Worm (Caenorhabditis elegans) whole organism, young adult: Measurements from ENCODE around the gene rdl-1.
A peak's percentile ranks its signal among the peaks of the same experiment; 100 is the strongest.

ENCODE experiments used
- B0261.1 ChIP-seq: sonication (generic microtip); optimal IDR thresholded peaks from 2 replicates; lab custom pipeline; 2016; ENCODE audit warnings: mild to moderate bottlenecking, missing genetic modification characterization, moderate library complexity, missing compliant biosample characterization
- B0336.3 ChIP-seq: fragments of 200-800 bp; sonication (Bioruptor generic); IDR thresholded peaks from 2 replicates; pipeline ENCODE4 v1.3.6; 2022; ENCODE audit warnings: missing genetic modification characterization, missing compliant biosample characterization
- C17E4.6 ChIP-seq: fragments of 200-800 bp; sonication (Bioruptor generic); IDR thresholded peaks from 2 replicates; pipeline ENCODE4 v1.3.6; 2022; ENCODE audit warnings: missing genetic modification reagents, missing genetic modification characterization, missing compliant biosample characterization
- D2030.7 ChIP-seq: fragments of 200-800 bp; sonication (Bioruptor generic); IDR thresholded peaks from 2 replicates; pipeline ENCODE4 v1.3.6; 2022; ENCODE audit warnings: missing genetic modification reagents, missing genetic modification characterization, missing compliant biosample characterization
- F23B12.7 ChIP-seq: sonication (generic microtip); optimal IDR thresholded peaks from 2 replicates; lab custom pipeline; 2017; ENCODE audit warnings: missing genetic modification characterization, mild to moderate bottlenecking, missing compliant biosample characterization, antibody characterized with exemption, moderate library complexity; ENCODE audit not compliant: insufficient read depth
- F33H1.4 ChIP-seq: fragments of 200-800 bp; sonication (Bioruptor generic); IDR thresholded peaks from 2 replicates; pipeline ENCODE4 v1.3.6; 2022; ENCODE audit warnings: missing genetic modification reagents, missing genetic modification characterization, missing compliant biosample characterization
- F37B4.10 ChIP-seq: fragments of 200-800 bp; sonication (Bioruptor generic); IDR thresholded peaks from 2 replicates; pipeline ENCODE4 v1.3.6; 2022; ENCODE audit warnings: missing genetic modification characterization, missing compliant biosample characterization
- F52B5.7 ChIP-seq: sonication (generic microtip); optimal IDR thresholded peaks from 2 replicates; lab custom pipeline; 2016; ENCODE audit warnings: mild to moderate bottlenecking, missing genetic modification characterization, missing compliant biosample characterization
- F55B11.4 ChIP-seq: sonication (generic microtip); optimal IDR thresholded peaks from 2 replicates; lab custom pipeline; 2016; ENCODE audit warnings: missing compliant biosample characterization, missing genetic modification characterization, borderline replicate concordance; ENCODE audit not compliant: insufficient read depth
- F57A8.1 ChIP-seq: fragments of 200-800 bp; sonication (Bioruptor generic); optimal IDR thresholded peaks from 2 replicates; lab custom pipeline; 2018; ENCODE audit warnings: mild to moderate bottlenecking, missing genetic modification characterization, moderate library complexity, missing compliant biosample characterization
- K11D2.4 ChIP-seq: fragments of 200-800 bp; sonication (Bioruptor generic); IDR thresholded peaks from 2 replicates; pipeline ENCODE4 v1.3.6; 2022; ENCODE audit warnings: missing genetic modification reagents, missing genetic modification characterization, missing compliant biosample characterization
- Y53F4B.3 ChIP-seq: fragments of 200-800 bp; sonication (Bioruptor generic); IDR thresholded peaks from 2 replicates; pipeline ENCODE4 v1.3.6; 2022; ENCODE audit warnings: missing genetic modification reagents, missing genetic modification characterization, missing compliant biosample characterization
- Y53G8AR.9 ChIP-seq: fragments of 200-800 bp; sonication (Bioruptor generic); conservative IDR thresholded peaks from 2 replicates; pipeline ENCODE4 v1.3.6; 2022; ENCODE audit warnings: missing genetic modification reagents, missing genetic modification characterization, missing compliant biosample characterization
- Y56A3A.18 ChIP-seq: fragments of 200-800 bp; sonication (Bioruptor generic); IDR thresholded peaks from 2 replicates; pipeline ENCODE4 v1.3.6; 2022; ENCODE audit warnings: missing genetic modification reagents, missing genetic modification characterization, missing compliant biosample characterization
- Y79H2A.3 ChIP-seq: fragments of 200-800 bp; sonication (Bioruptor generic); conservative IDR thresholded peaks from 2 replicates; pipeline ENCODE4 v1.3.6; 2022; ENCODE audit warnings: missing genetic modification reagents, missing genetic modification characterization, missing compliant biosample characterization
- Y95B8A.8 ChIP-seq: fragments of 200-800 bp; sonication (Bioruptor generic); IDR thresholded peaks from 2 replicates; pipeline ENCODE4 v1.3.6; 2022; ENCODE audit warnings: missing genetic modification reagents, missing genetic modification characterization, missing compliant biosample characterization
- akir-1 ChIP-seq: fragments of 200-800 bp; sonication (Bioruptor generic); optimal IDR thresholded peaks from 2 replicates; lab custom pipeline; 2018; ENCODE audit warnings: mild to moderate bottlenecking, missing genetic modification characterization, moderate library complexity, missing compliant biosample characterization
- attf-3 ChIP-seq: fragments of 200-800 bp; sonication (Bioruptor generic); conservative IDR thresholded peaks from 2 replicates; pipeline ENCODE4 v1.3.6; 2022; ENCODE audit warnings: missing genetic modification reagents, missing genetic modification characterization, missing compliant biosample characterization
- cebp-2 ChIP-seq: fragments of 200-800 bp; sonication (Bioruptor generic); IDR thresholded peaks from 2 replicates; pipeline ENCODE4 v1.3.6; 2022; ENCODE audit warnings: missing genetic modification characterization, missing compliant biosample characterization
- dpff-1 ChIP-seq: sonication (generic microtip); optimal IDR thresholded peaks from 2 replicates; lab custom pipeline; 2017; ENCODE audit warnings: mild to moderate bottlenecking, missing genetic modification characterization, missing compliant biosample characterization
- egl-18 ChIP-seq: fragments of 200-800 bp; sonication (Bioruptor generic); IDR thresholded peaks from 2 replicates; pipeline ENCODE4 v1.3.6; 2022; ENCODE audit warnings: missing genetic modification reagents, missing genetic modification characterization, missing compliant biosample characterization
- egl-44 ChIP-seq: fragments of 200-800 bp; sonication (Bioruptor generic); IDR thresholded peaks from 2 replicates; pipeline ENCODE4 v1.3.6; 2022; ENCODE audit warnings: missing genetic modification reagents, missing genetic modification characterization, missing compliant biosample characterization
- hlh-12 ChIP-seq: sonication (generic microtip); optimal IDR thresholded peaks from 2 replicates; lab custom pipeline; 2016; ENCODE audit warnings: missing genetic modification characterization, missing compliant biosample characterization
- hmg-1.2 ChIP-seq: fragments of 200-800 bp; sonication (Bioruptor generic); IDR thresholded peaks from 2 replicates; pipeline ENCODE4 v1.3.6; 2022; ENCODE audit warnings: missing genetic modification reagents, missing genetic modification characterization, missing compliant biosample characterization
- hmg-20 ChIP-seq: fragments of 200-800 bp; sonication (Bioruptor generic); IDR thresholded peaks from 2 replicates; pipeline ENCODE4 v1.3.6; 2022; ENCODE audit warnings: missing genetic modification reagents, missing genetic modification characterization, missing compliant biosample characterization
- lin-54 ChIP-seq: fragments of 200-800 bp; sonication (Bioruptor generic); optimal IDR thresholded peaks from 2 replicates; lab custom pipeline; 2018; ENCODE audit warnings: mild to moderate bottlenecking, missing genetic modification characterization, missing compliant biosample characterization
- lsy-27 ChIP-seq: sonication (generic microtip); optimal IDR thresholded peaks from 2 replicates; lab custom pipeline; 2017; ENCODE audit warnings: missing genetic modification characterization, mild to moderate bottlenecking, missing compliant biosample characterization, antibody characterized with exemption, missing genotype, borderline replicate concordance; ENCODE audit not compliant: insufficient read depth
- madf-6 ChIP-seq: fragments of 200-800 bp; sonication (Bioruptor generic); IDR thresholded peaks from 2 replicates; pipeline ENCODE4 v1.3.6; 2022; ENCODE audit warnings: missing genetic modification reagents, missing genetic modification characterization, missing compliant biosample characterization
- madf-8 ChIP-seq: fragments of 200-800 bp; sonication (Bioruptor generic); conservative IDR thresholded peaks from 2 replicates; pipeline ENCODE4 v1.3.6; 2022; ENCODE audit warnings: missing genetic modification reagents, missing genetic modification characterization, missing compliant biosample characterization
- nfya-1 ChIP-seq: sonication (generic microtip); optimal IDR thresholded peaks from 2 replicates; lab custom pipeline; 2017; ENCODE audit warnings: antibody characterized with exemption, missing compliant biosample characterization, missing genetic modification characterization, borderline replicate concordance; ENCODE audit not compliant: insufficient read depth
- nfyb-1 ChIP-seq: fragments of 200-800 bp; sonication (Bioruptor generic); IDR thresholded peaks from 2 replicates; pipeline ENCODE4 v1.3.6; 2022; ENCODE audit warnings: missing genetic modification reagents, missing genetic modification characterization, missing compliant biosample characterization
- nhr-120 ChIP-seq: fragments of 200-800 bp; sonication (Bioruptor generic); IDR thresholded peaks from 2 replicates; pipeline ENCODE4 v1.3.6; 2022; ENCODE audit warnings: missing genetic modification characterization, missing compliant biosample characterization
- nhr-80 ChIP-seq: sonication (generic microtip); optimal IDR thresholded peaks from 2 replicates; lab custom pipeline; 2016; ENCODE audit warnings: missing genetic modification characterization, missing compliant biosample characterization
- nhr-90 ChIP-seq: sonication (generic microtip); optimal IDR thresholded peaks from 2 replicates; lab custom pipeline; 2016; ENCODE audit warnings: missing genotype, mild to moderate bottlenecking, missing genetic modification characterization, missing compliant biosample characterization
- rcor-1 ChIP-seq: fragments of 200-800 bp; sonication (Bioruptor generic); IDR thresholded peaks from 2 replicates; pipeline ENCODE4 v1.3.6; 2022; ENCODE audit warnings: missing genetic modification reagents, missing genetic modification characterization, missing compliant biosample characterization
- repo-1 ChIP-seq: sonication (generic microtip); optimal IDR thresholded peaks from 2 replicates; lab custom pipeline; 2017; ENCODE audit warnings: mild to moderate bottlenecking, missing genetic modification characterization, missing compliant biosample characterization
- sdz-38 ChIP-seq: sonication (generic microtip); optimal IDR thresholded peaks from 2 replicates; lab custom pipeline; 2016; ENCODE audit warnings: missing genotype, missing genetic modification characterization, missing compliant biosample characterization
- snpc-1.3 ChIP-seq: sonication (generic microtip); optimal IDR thresholded peaks from 2 replicates; lab custom pipeline; 2017; ENCODE audit warnings: missing genetic modification characterization, mild to moderate bottlenecking, missing compliant biosample characterization, antibody characterized with exemption, moderate library complexity, missing genotype, missing genetic modification reagents; ENCODE audit not compliant: insufficient read depth
- snpc-3.4 ChIP-seq: sonication (generic microtip); optimal IDR thresholded peaks from 2 replicates; lab custom pipeline; 2017; ENCODE audit warnings: missing genetic modification characterization, mild to moderate bottlenecking, missing compliant biosample characterization, antibody characterized with exemption, moderate library complexity, missing genotype, missing genetic modification reagents
- sptf-2 ChIP-seq: fragments of 200-800 bp; sonication (Bioruptor generic); optimal IDR thresholded peaks from 2 replicates; lab custom pipeline; 2018; ENCODE audit warnings: mild to moderate bottlenecking, missing genetic modification characterization, missing compliant biosample characterization
- tbx-9 ChIP-seq: sonication (generic microtip); optimal IDR thresholded peaks from 2 replicates; lab custom pipeline; 2016; ENCODE audit warnings: borderline replicate concordance, missing genetic modification characterization, inconsistent platforms, missing compliant biosample characterization
- tlf-1 ChIP-seq: fragments of 200-800 bp; sonication (Bioruptor generic); optimal IDR thresholded peaks from 2 replicates; lab custom pipeline; 2018; ENCODE audit warnings: mild to moderate bottlenecking, missing genetic modification characterization, missing compliant biosample characterization
- xnd-1 ChIP-seq: sonication (generic microtip); optimal IDR thresholded peaks from 2 replicates; lab custom pipeline; 2016; ENCODE audit warnings: missing genotype, missing genetic modification reagents, missing genetic modification characterization, missing compliant biosample characterization
- zfh-2 ChIP-seq: fragments of 200-800 bp; sonication (Bioruptor generic); conservative IDR thresholded peaks from 2 replicates; pipeline ENCODE4 v1.3.6; 2022; ENCODE audit warnings: missing genetic modification reagents, missing genetic modification characterization, missing compliant biosample characterization
- ztf-26 ChIP-seq: sonication (generic microtip); optimal IDR thresholded peaks from 2 replicates; lab custom pipeline; 2017; ENCODE audit warnings: missing genetic modification characterization, missing compliant biosample characterization
- ztf-28 ChIP-seq: fragments of 200-800 bp; sonication (Bioruptor generic); IDR thresholded peaks from 2 replicates; pipeline ENCODE4 v1.3.6; 2022; ENCODE audit warnings: missing genetic modification reagents, missing genetic modification characterization, missing compliant biosample characterization
- ztf-6 ChIP-seq: fragments of 200-800 bp; sonication (Bioruptor generic); IDR thresholded peaks from 2 replicates; pipeline ENCODE4 v1.3.6; 2022; ENCODE audit warnings: missing genetic modification reagents, missing genetic modification characterization, missing compliant biosample characterization

The rdl-1 gene

ce11 chrIV:7796432-7797113, 26.5 kb upstream of the rdl-1 start, which contains the start of gene sgo-1 (continued):
- TF ChIP-seq nfya-1 (tag; lab: Kevin White, UChicago) (no peak), madf-8 (peak; percentile 98), lin-54 (peak; percentile 91), Y53G8AR.9 (GFP tag; lab: Robert Waterston, UW) (peak; percentile 90), nfyb-1 (GFP tag; lab: Robert Waterston, UW) (peak; percentile 62; the same call in 1 of the 2 replicates), hmg-1.2 (GFP tag; lab: Robert Waterston, UW) (peak; percentile 68), F52B5.7 (tag; lab: Kevin White, UChicago) (no peak), egl-18 (GFP tag; lab: Robert Waterston, UW) (no peak), ztf-26 (tag; lab: Kevin White, UChicago) (no peak), lsy-27 (tag; lab: Kevin White, UChicago) (no peak), Y56A3A.18 (GFP tag; lab: Robert Waterston, UW) (no peak), dpff-1 (tag; lab: Kevin White, UChicago) (no peak), B0336.3 (GFP tag; lab: Robert Waterston, UW) (peak; percentile 87), ztf-28 (GFP tag; lab: Robert Waterston, UW) (peak; percentile 73; the same call in 1 of the 2 replicates), F57A8.1 (GFP tag; lab: Kevin White, UChicago) (no peak), D2030.7 (peak; percentile 99), madf-6 (GFP tag; lab: Robert Waterston, UW) (peak; percentile 100), C17E4.6 (GFP tag; lab: Robert Waterston, UW) (peak; percentile 88), nhr-120 (GFP tag; lab: Robert Waterston, UW) (no peak), snpc-3.4 (peak; percentile 95), akir-1 (no peak), K11D2.4 (GFP tag; lab: Robert Waterston, UW) (no peak), F37B4.10 (GFP tag; lab: Robert Waterston, UW) (no peak), egl-44 (GFP tag; lab: Robert Waterston, UW) (no peak), sdz-38 (tag; lab: Kevin White, UChicago) (no peak), ztf-6 (no peak), attf-3 (GFP tag; lab: Robert Waterston, UW) (peak; percentile 41; the same call in 1 of the 2 replicates), tlf-1 (GFP tag; lab: Kevin White, UChicago) (peak; percentile 93), repo-1 (tag; lab: Kevin White, UChicago) (no peak), Y53F4B.3 (peak; percentile 49; the same call in 1 of the 2 replicates), nhr-80 (tag; lab: Kevin White, UChicago) (no peak), nhr-90 (no peak), tbx-9 (tag; lab: Kevin White, UChicago) (no peak), rcor-1 (GFP tag; lab: Robert Waterston, UW) (peak; percentile 93), F33H1.4 (peak; percentile 100), cebp-2 (GFP tag; lab: Robert Waterston, UW) (no peak), B0261.1 (tag; lab: Kevin White, UChicago) (no peak), sptf-2 (no peak), hmg-20 (no peak), xnd-1 (tag; lab: Kevin White, UChicago) (peak; percentile 99), F55B11.4 (tag; lab: Kevin White, UChicago) (no peak), zfh-2 (GFP tag; lab: Robert Waterston, UW) (no peak), F23B12.7 (no peak), snpc-1.3 (peak; percentile 85), hlh-12 (tag; lab: Kevin White, UChicago) (no peak), Y95B8A.8 (peak; percentile 98), Y79H2A.3 (GFP tag; lab: Robert Waterston, UW) (peak; percentile 87)
